Fruit fly (Drosophila melanogaster) whole organism, prepupa: ENCODE results near the gene CG15385.

Experiments used
- Blimp-1 ChIP-seq: fragments of 200-800 bp; sonication (Bioruptor generic); optimal IDR thresholded peaks from 3 replicates; lab custom pipeline; 2017; ENCODE audit warnings: missing biosample characterization, missing genetic modification characterization, mild to moderate bottlenecking, moderate library complexity, missing genetic modification reagents
- CG10631 ChIP-seq: fragments of 200-800 bp; sonication (Bioruptor generic); optimal IDR thresholded peaks from 2 replicates; lab custom pipeline; 2016; ENCODE audit warnings: missing biosample characterization, missing genetic modification characterization
- CG10669 ChIP-seq: fragments of 200-800 bp; sonication (Bioruptor generic); optimal IDR thresholded peaks from 3 replicates; lab custom pipeline; 2018; ENCODE audit warnings: missing biosample characterization, mild to moderate bottlenecking, missing genetic modification characterization, moderate library complexity
- CG11294 ChIP-seq: fragments of 200-800 bp; sonication (Bioruptor generic); IDR thresholded peaks from 2 replicates; pipeline ENCODE4 v1.3.6; 2022; ENCODE audit warnings: missing biosample characterization, missing genetic modification characterization
- CG11902 ChIP-seq: fragments of 200-800 bp; sonication (Bioruptor generic); optimal IDR thresholded peaks from 3 replicates; lab custom pipeline; 2016; ENCODE audit warnings: missing biosample characterization, missing genetic modification characterization
- CG15336 ChIP-seq: fragments of 200-800 bp; sonication (Bioruptor generic); IDR thresholded peaks from 2 replicates; pipeline ENCODE4 v1.3.6; 2022; ENCODE audit warnings: missing biosample characterization, missing genetic modification characterization
- CG1621 ChIP-seq: fragments of 200-800 bp; sonication (Bioruptor generic); optimal IDR thresholded peaks from 3 replicates; lab custom pipeline; 2018; ENCODE audit warnings: missing biosample characterization, mild to moderate bottlenecking, missing genetic modification characterization
- CG3032 ChIP-seq: fragments of 200-800 bp; optimal IDR thresholded peaks from 2 replicates; lab custom pipeline; 2019; ENCODE audit warnings: missing biosample characterization, mild to moderate bottlenecking, missing genetic modification characterization, moderate library complexity
- CG31627 ChIP-seq: fragments of 200-800 bp; sonication (Bioruptor generic); optimal IDR thresholded peaks from 3 replicates; lab custom pipeline; 2016; ENCODE audit warnings: missing biosample characterization, missing genetic modification characterization
- CG34406 ChIP-seq: fragments of 200-800 bp; sonication (Bioruptor generic); optimal IDR thresholded peaks from 3 replicates; lab custom pipeline; 2016; ENCODE audit warnings: missing biosample characterization, missing genetic modification characterization
- CG3919 ChIP-seq: fragments of 200-800 bp; sonication (Bioruptor generic); optimal IDR thresholded peaks from 3 replicates; lab custom pipeline; 2016; ENCODE audit warnings: missing biosample characterization, missing genetic modification characterization
- CG6163 ChIP-seq: fragments of 200-800 bp; sonication (Bioruptor generic); IDR thresholded peaks from 3 replicates; pipeline ENCODE4 v1.3.6; 2022; ENCODE audit warnings: missing biosample characterization, missing genetic modification characterization
- CG6276 ChIP-seq: fragments of 200-800 bp; sonication (Bioruptor generic); optimal IDR thresholded peaks from 2 replicates; lab custom pipeline; 2017; ENCODE audit warnings: missing biosample characterization, mild to moderate bottlenecking, missing genetic modification characterization
- CG6808 ChIP-seq: fragments of 200-800 bp; sonication (Bioruptor generic); optimal IDR thresholded peaks from 3 replicates; lab custom pipeline; 2017; ENCODE audit warnings: missing biosample characterization, missing genetic modification characterization, mild to moderate bottlenecking, moderate library complexity, missing genetic modification reagents
- CG6854 ChIP-seq: fragments of 200-800 bp; sonication (Bioruptor generic); optimal IDR thresholded peaks from 2 replicates; lab custom pipeline; 2017; ENCODE audit warnings: missing biosample characterization, mild to moderate bottlenecking, missing genetic modification characterization
- CG8119 ChIP-seq: fragments of 200-800 bp; sonication (Bioruptor generic); IDR thresholded peaks from 3 replicates; pipeline ENCODE4 v1.3.6; 2022; ENCODE audit warnings: missing biosample characterization, missing genetic modification characterization
- Eip93F ChIP-seq: fragments of 200-800 bp; sonication (Bioruptor generic); optimal IDR thresholded peaks from 2 replicates; lab custom pipeline; 2016; ENCODE audit warnings: missing biosample characterization, mild to moderate bottlenecking, missing genetic modification characterization
- Ets21C ChIP-seq: fragments of 200-800 bp; sonication (Bioruptor generic); optimal IDR thresholded peaks from 3 replicates; lab custom pipeline; 2016; ENCODE audit warnings: missing biosample characterization, missing genetic modification characterization
- Ets96B ChIP-seq: fragments of 200-800 bp; optimal IDR thresholded peaks from 2 replicates; lab custom pipeline; 2019; ENCODE audit warnings: missing biosample characterization, mild to moderate bottlenecking, missing genetic modification characterization, moderate library complexity
- Hr38 ChIP-seq: sonication (Bioruptor generic); optimal IDR thresholded peaks from 2 replicates; lab custom pipeline; 2016; ENCODE audit warnings: missing biosample characterization, missing genetic modification characterization
- Hr39 ChIP-seq: fragments of 200-800 bp; sonication (Bioruptor generic); optimal IDR thresholded peaks from 2 replicates; lab custom pipeline; 2016; ENCODE audit warnings: missing biosample characterization, missing genetic modification characterization
- Hr4 ChIP-seq: fragments of 200-800 bp; sonication (Bioruptor generic); optimal IDR thresholded peaks from 3 replicates; lab custom pipeline; 2016; ENCODE audit warnings: missing biosample characterization, missing genetic modification characterization
- Lpt ChIP-seq: fragments of 200-800 bp; sonication (Bioruptor generic); optimal IDR thresholded peaks from 3 replicates; lab custom pipeline; 2016; ENCODE audit warnings: missing biosample characterization, missing genetic modification characterization
- Met ChIP-seq: fragments of 200-800 bp; sonication (Bioruptor generic); optimal IDR thresholded peaks from 3 replicates; lab custom pipeline; 2016; ENCODE audit warnings: missing biosample characterization, missing genetic modification characterization
- OdsH ChIP-seq: fragments of 200-800 bp; sonication (Bioruptor generic); optimal IDR thresholded peaks from 3 replicates; lab custom pipeline; 2016; ENCODE audit warnings: missing biosample characterization, missing genetic modification characterization
- Smox ChIP-seq: fragments of 200-800 bp; sonication (Bioruptor generic); optimal IDR thresholded peaks from 3 replicates; lab custom pipeline; 2016; ENCODE audit warnings: missing biosample characterization, missing genetic modification characterization
- Sox102F ChIP-seq: fragments of 200-800 bp; sonication (Bioruptor generic); optimal IDR thresholded peaks from 2 replicates; lab custom pipeline; 2016; ENCODE audit warnings: missing biosample characterization, mild to moderate bottlenecking, missing genetic modification characterization
- Sox14 ChIP-seq: fragments of 200-800 bp; sonication (Bioruptor generic); optimal IDR thresholded peaks from 3 replicates; lab custom pipeline; 2016; ENCODE audit warnings: missing biosample characterization, missing genetic modification characterization
- achi ChIP-seq: fragments of 200-800 bp; sonication (Bioruptor generic); optimal IDR thresholded peaks from 3 replicates; lab custom pipeline; 2016; ENCODE audit warnings: missing biosample characterization, missing genetic modification characterization
- cyc ChIP-seq: fragments of 200-800 bp; sonication (Bioruptor generic); optimal IDR thresholded peaks from 3 replicates; lab custom pipeline; 2016; ENCODE audit warnings: missing biosample characterization, missing genetic modification characterization
- dac ChIP-seq: fragments of 200-800 bp; sonication (Bioruptor generic); optimal IDR thresholded peaks from 2 replicates; lab custom pipeline; 2017; ENCODE audit warnings: missing biosample characterization, mild to moderate bottlenecking, missing genetic modification characterization
- dsx ChIP-seq: fragments of 200-800 bp; optimal IDR thresholded peaks from 3 replicates; lab custom pipeline; 2019; ENCODE audit warnings: missing biosample characterization, mild to moderate bottlenecking, missing genetic modification characterization, moderate library complexity; ENCODE audit not compliant: poor library complexity, severe bottlenecking
- eg ChIP-seq: fragments of 200-800 bp; sonication (Bioruptor generic); IDR thresholded peaks from 3 replicates; pipeline ENCODE4 v1.3.6; 2022; ENCODE audit warnings: missing biosample characterization, missing genetic modification characterization
- esn ChIP-seq: fragments of 200-800 bp; sonication (Bioruptor generic); optimal IDR thresholded peaks from 2 replicates; lab custom pipeline; 2016; ENCODE audit warnings: missing biosample characterization, mild to moderate bottlenecking, missing genetic modification characterization, moderate library complexity
- fd59A ChIP-seq: fragments of 200-800 bp; sonication (Bioruptor generic); optimal IDR thresholded peaks from 2 replicates; lab custom pipeline; 2017; ENCODE audit warnings: missing biosample characterization, mild to moderate bottlenecking, missing genetic modification characterization, missing genetic modification reagents
- fkh ChIP-seq: fragments of 200-800 bp; sonication (Bioruptor generic); optimal IDR thresholded peaks from 3 replicates; lab custom pipeline; 2017; ENCODE audit warnings: missing biosample characterization, mild to moderate bottlenecking, missing genetic modification characterization, moderate library complexity
- lz ChIP-seq: fragments of 200-800 bp; sonication (Bioruptor generic); optimal IDR thresholded peaks from 3 replicates; lab custom pipeline; 2016; ENCODE audit warnings: missing biosample characterization, missing genetic modification characterization
- net ChIP-seq: fragments of 200-800 bp; sonication (Bioruptor generic); optimal IDR thresholded peaks from 3 replicates; lab custom pipeline; 2016; ENCODE audit warnings: missing biosample characterization, missing genetic modification characterization
- pdm3 ChIP-seq: fragments of 200-800 bp; sonication (Bioruptor generic); optimal IDR thresholded peaks from 3 replicates; lab custom pipeline; 2016; ENCODE audit warnings: missing biosample characterization, missing genetic modification characterization
- salr ChIP-seq, 2 experiments: fragments of 200-800 bp; sonication (Bioruptor generic); optimal IDR thresholded peaks; 3 replicates each; lab custom pipeline; 2016 to 2018; ENCODE audit warnings: missing biosample characterization in 2 of 2, missing genetic modification characterization in 2 of 2, mild to moderate bottlenecking in 1 of 2
- spab ChIP-seq: fragments of 200-800 bp; sonication (Bioruptor generic); optimal IDR thresholded peaks from 2 replicates; lab custom pipeline; 2017; ENCODE audit warnings: missing biosample characterization, mild to moderate bottlenecking, missing genetic modification characterization, missing genetic modification reagents
- ss ChIP-seq, 2 experiments: fragments of 200-800 bp; sonication (Bioruptor generic); optimal IDR thresholded peaks; 2 replicates in 1 of 2; 3 replicates in 1 of 2; lab custom pipeline; 2017 to 2018; ENCODE audit warnings: mild to moderate bottlenecking in 2 of 2, missing biosample characterization in 2 of 2, missing genetic modification characterization in 2 of 2, moderate library complexity in 1 of 2
- svp ChIP-seq: fragments of 200-800 bp; sonication (Bioruptor generic); peaks from one replicate; lab custom pipeline; 2016; ENCODE audit warnings: missing biosample characterization, missing genetic modification characterization
- topi ChIP-seq: fragments of 200-800 bp; sonication (Bioruptor generic); optimal IDR thresholded peaks from 3 replicates; lab custom pipeline; 2016; ENCODE audit warnings: missing biosample characterization, missing genetic modification characterization
- vri ChIP-seq: fragments of 200-800 bp; sonication (Bioruptor generic); optimal IDR thresholded peaks from 3 replicates; lab custom pipeline; 2016; ENCODE audit warnings: missing biosample characterization, mild to moderate bottlenecking, missing genetic modification characterization

Gene CG15385

DNA sequence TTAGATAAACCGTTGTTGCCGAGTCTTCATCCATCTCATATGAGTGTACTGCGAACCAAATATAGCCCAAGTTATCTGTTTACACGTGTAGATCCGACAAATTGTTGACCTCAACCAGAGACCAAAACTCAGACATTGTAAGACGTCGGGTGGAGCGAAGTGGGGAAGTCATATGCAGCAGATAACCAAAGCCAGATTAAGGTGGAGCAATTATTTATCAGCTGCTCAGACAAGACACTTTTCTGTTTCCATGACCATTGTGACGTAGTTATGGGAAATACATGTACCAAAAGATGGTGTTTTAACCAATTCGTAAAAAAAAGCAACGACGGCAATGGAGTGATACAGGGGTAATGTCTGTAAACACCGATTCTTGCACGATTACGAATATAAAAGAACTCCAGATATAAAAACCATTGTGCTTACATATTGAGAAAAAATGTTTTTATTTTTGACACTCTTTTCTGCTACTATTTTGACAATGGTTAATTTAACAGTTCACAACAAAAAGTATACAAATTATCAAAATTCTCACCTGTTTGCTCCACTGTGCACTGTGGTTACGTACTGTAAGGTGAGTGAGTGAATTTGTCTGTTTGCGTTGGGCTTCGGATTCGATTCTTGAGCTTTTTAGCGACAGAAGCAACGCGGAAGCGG lies 34.9 kb downstream of the CG15385 start (continued):
- TF ChIP-seq salr (GFP tag; optimal IDR thresholded peaks at IDR 0.05; lab: Kevin White, UChicago) (peak in 1 of 2 experiments; percentile 54), eg (peak; percentile 62), CG6854 (GFP tag; lab: Kevin White, UChicago) (no peak), CG8119 (peak; percentile 15; the same call in 1 of the 3 replicates), cyc (peak; percentile 72), Blimp-1 (no peak), dac (GFP tag; lab: Kevin White, UChicago) (no peak), Lpt (GFP tag; lab: Kevin White, UChicago) (no peak), CG11902 (GFP tag; lab: Kevin White, UChicago) (peak; percentile 49), net (GFP tag; lab: Kevin White, UChicago) (peak; percentile 57), Met (GFP tag; lab: Kevin White, UChicago) (peak; percentile 78), CG3919 (peak; percentile 71), Smox (GFP tag; lab: Kevin White, UChicago) (peak; percentile 76), CG34406 (peak; percentile 59), spab (GFP tag; lab: Kevin White, UChicago) (peak; percentile 25), Sox102F (GFP tag; lab: Kevin White, UChicago) (peak; percentile 79), achi (GFP tag; lab: Kevin White, UChicago) (peak; percentile 70), topi (GFP tag; lab: Kevin White, UChicago) (peak; percentile 81)
- TF ChIP-seq, all 60 proteins: peak for 48

DNA sequence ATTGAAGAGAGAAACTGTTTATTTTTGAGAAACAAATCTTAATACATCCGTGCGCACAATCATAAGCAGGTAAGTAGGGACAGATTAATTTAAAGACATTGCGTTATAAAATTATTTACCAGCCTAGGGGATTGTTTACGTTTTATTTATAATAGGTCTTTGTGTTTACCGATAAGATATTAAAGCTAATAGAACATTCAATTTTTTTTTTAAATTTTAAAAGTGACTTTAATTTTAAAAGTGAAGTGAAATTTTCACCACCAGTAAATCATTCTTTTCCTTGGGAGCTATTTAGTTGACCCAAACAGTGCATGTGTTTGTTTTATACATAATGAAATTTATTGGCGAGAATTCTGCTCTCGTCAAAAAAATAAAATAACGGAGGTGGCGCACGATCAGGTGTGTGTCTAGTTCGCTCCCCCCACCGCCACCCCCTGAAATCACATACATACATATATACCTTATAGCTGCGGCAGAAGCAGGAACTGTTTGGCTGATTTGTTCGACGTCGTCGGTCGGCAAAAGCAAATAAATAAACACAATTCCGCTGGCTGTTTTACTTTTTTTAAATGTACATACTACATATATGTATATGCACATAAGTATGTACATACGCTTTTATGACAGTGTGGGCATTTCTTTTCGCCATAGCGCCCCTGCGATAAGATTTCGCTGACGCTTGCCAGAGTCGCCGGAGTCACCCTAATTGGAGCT lies 36.3 kb downstream of the CG15385 start:
- peak; percentile 38 to 66 for TF ChIP-seq ss (GFP tag; optimal IDR thresholded peaks at IDR 0.05; lab: Kevin White, UChicago)
- peak; percentile 64 for TF ChIP-seq Smox (GFP tag; lab: Kevin White, UChicago)
- TF ChIP-seq CG3032: peak; percentile 55
- TF ChIP-seq dsx (GFP tag; lab: Kevin White, UChicago): peak; percentile 0
- peak; percentile 55 for TF ChIP-seq OdsH
- peak; percentile 35 for TF ChIP-seq CG6808 (GFP tag; lab: Kevin White, UChicago)
- TF ChIP-seq CG11902 (GFP tag; lab: Kevin White, UChicago): peak; percentile 26
- peak; percentile 67 for TF ChIP-seq lz (GFP tag; lab: Kevin White, UChicago)
- peak; percentile 49 for TF ChIP-seq Sox14
- TF ChIP-seq Hr38 (GFP tag; lab: Kevin White, UChicago): no peak
- TF ChIP-seq Hr39 (GFP tag; lab: Kevin White, UChicago): peak; percentile 63
- TF ChIP-seq fd59A (GFP tag; lab: Kevin White, UChicago): peak; percentile 43
- TF ChIP-seq CG6163 (GFP tag; lab: Robert Waterston, UW): peak; percentile 36
- TF ChIP-seq CG10631 (GFP tag; lab: Kevin White, UChicago): peak; percentile 37
- TF ChIP-seq CG6276 (GFP tag; lab: Kevin White, UChicago): peak; percentile 35
- peak; percentile 61; the same call in 1 of the 2 replicates for TF ChIP-seq CG15336 (GFP tag; lab: Robert Waterston, UW)
- peak; percentile 30 for TF ChIP-seq Blimp-1
- TF ChIP-seq svp (GFP tag; lab: Kevin White, UChicago): peak; percentile 80
- peak; percentile 83 for TF ChIP-seq fkh (GFP tag; lab: Kevin White, UChicago)
- TF ChIP-seq pdm3 (GFP tag; lab: Kevin White, UChicago): peak; percentile 62
- peak; percentile 15 for TF ChIP-seq Eip93F (GFP tag; lab: Kevin White, UChicago)
- TF ChIP-seq Hr4: peak; percentile 52
- no peak for TF ChIP-seq Ets21C (GFP tag; lab: Kevin White, UChicago)
- TF ChIP-seq CG6854 (GFP tag; lab: Kevin White, UChicago): peak; percentile 50
- no peak for TF ChIP-seq CG1621 (tag; lab: Kevin White, UChicago)
- peak; percentile 33; the same call in 1 of the 2 replicates for TF ChIP-seq CG11294 (GFP tag; lab: Robert Waterston, UW)
- TF ChIP-seq vri (GFP tag; lab: Kevin White, UChicago): peak; percentile 20
- TF ChIP-seq topi (GFP tag; lab: Kevin White, UChicago): peak; percentile 64
- TF ChIP-seq CG31627: peak; percentile 57
- TF ChIP-seq CG10669 (GFP tag; lab: Kevin White, UChicago): peak; percentile 40
- TF ChIP-seq Sox102F (GFP tag; lab: Kevin White, UChicago): no peak
- TF ChIP-seq esn (GFP tag; lab: Kevin White, UChicago): peak; percentile 67
- TF ChIP-seq salr (GFP tag; optimal IDR thresholded peaks at IDR 0.05; lab: Kevin White, UChicago): peak in 1 of 2 experiments; percentile 61
- peak; percentile 27 for TF ChIP-seq net (GFP tag; lab: Kevin White, UChicago)
- peak; percentile 30 for TF ChIP-seq Ets96B (tag; lab: Kevin White, UChicago)
- peak; percentile 61 for TF ChIP-seq cyc
- TF ChIP-seq dac (GFP tag; lab: Kevin White, UChicago): no peak
